Worm (Caenorhabditis elegans) whole organism, late embryonic: Measurements from ENCODE around the gene slcr-46.3.

ENCODE experiments used
- K02D7.2 ChIP-seq: sonication (generic microtip); optimal IDR thresholded peaks from 2 replicates; lab custom pipeline; 2017; ENCODE audit warnings: mild to moderate bottlenecking, missing genetic modification characterization, missing compliant biosample characterization
- ceh-18 ChIP-seq: sonication (generic microtip); optimal IDR thresholded peaks from 2 replicates; lab custom pipeline; 2016; ENCODE audit warnings: missing genetic modification characterization, missing compliant biosample characterization
- dmd-4 ChIP-seq: sonication (generic microtip); optimal IDR thresholded peaks from 2 replicates; lab custom pipeline; 2016; ENCODE audit warnings: borderline replicate concordance, missing genetic modification characterization, missing compliant biosample characterization
- nhr-11 ChIP-seq: fragments of 150-350 bp; optimal IDR thresholded peaks from 2 replicates; lab custom pipeline; 2014; ENCODE audit warnings: missing biosample characterization, missing genetic modification characterization
- ttx-3 ChIP-seq: sonication (generic microtip); optimal IDR thresholded peaks from 2 replicates; lab custom pipeline; 2016; ENCODE audit warnings: missing genetic modification reagents, missing genetic modification characterization, missing compliant biosample characterization

DNA sequence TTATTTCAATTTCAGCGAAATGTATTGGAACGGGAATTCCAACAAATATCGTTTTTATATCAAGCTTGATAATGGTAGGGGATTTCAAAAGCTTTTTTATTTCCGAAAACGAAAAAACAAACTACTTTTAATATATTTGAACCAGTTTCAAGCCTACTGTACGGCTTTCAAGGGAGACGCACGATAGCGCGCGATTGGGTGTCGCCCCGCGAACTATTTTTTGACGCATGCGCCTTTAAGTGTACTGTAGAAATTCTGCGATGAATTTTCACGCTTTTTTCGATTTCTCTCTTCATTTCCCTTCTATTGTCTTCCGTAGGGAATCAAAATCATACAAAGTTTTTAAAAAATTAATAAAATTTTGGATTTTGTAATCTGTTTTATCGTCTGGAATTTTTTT, 20.4 kb downstream of the slcr-46.3 start:
- TF ChIP-seq ceh-18 (no peak), nhr-11 (tag; lab: Kevin White, UChicago) (no peak), ttx-3 (tag; lab: Kevin White, UChicago) (no peak), K02D7.2 (tag; lab: Kevin White, UChicago) (no peak), dmd-4 (tag; lab: Kevin White, UChicago) (no peak)
